Fruit fly (Drosophila melanogaster) Kc167 (cell line): ENCODE data around the gene Nlg4.

Source experiments
- Myc ChIP-seq: fragments of >200 bp; optimal IDR thresholded peaks from 2 replicates; lab custom pipeline; 2017; ENCODE audit warnings: missing external identifiers
- Sin3A ChIP-seq: fragments of >200 bp; optimal IDR thresholded peaks from 2 replicates; lab custom pipeline; 2018; ENCODE audit warnings: missing external identifiers
- h ChIP-seq: fragments of >200 bp; optimal IDR thresholded peaks from 3 replicates; lab custom pipeline; 2018; ENCODE audit warnings: missing external identifiers
- insv ChIP-seq: fragments of >200 bp; optimal IDR thresholded peaks from 3 replicates; lab custom pipeline; 2018; ENCODE audit warnings: missing external identifiers
- psq ChIP-seq: fragments of >200 bp; optimal IDR thresholded peaks from 2 replicates; lab custom pipeline; 2017; ENCODE audit warnings: missing external identifiers
- ttk ChIP-seq: sonication (Bioruptor generic); optimal IDR thresholded peaks from 2 replicates; lab custom pipeline; 2017; ENCODE audit warnings: missing external identifiers

Gene Nlg4

DNA sequence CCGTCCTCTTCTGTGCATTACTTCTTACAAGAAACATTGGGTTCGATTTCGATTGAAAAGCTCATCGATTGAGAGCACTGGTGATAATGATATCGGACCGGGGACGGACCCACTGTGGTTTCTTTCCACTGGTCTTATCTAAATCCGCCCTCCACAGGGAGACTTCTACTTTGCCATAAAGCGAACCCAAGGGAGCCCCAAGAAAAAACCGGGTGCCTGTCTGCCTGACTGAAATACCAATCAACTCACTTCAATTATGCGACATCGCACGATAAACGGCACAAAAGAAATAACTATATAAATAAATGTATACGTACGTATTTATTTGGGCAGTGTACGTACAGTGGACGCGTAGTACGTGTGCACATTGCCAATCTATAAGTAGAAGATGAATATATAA, 60.2 kb downstream of the Nlg4 start:
- TF ChIP-seq Myc (lab: Kevin White, UChicago) (no peak), psq (no peak), Sin3A (lab: Kevin White, UChicago) (no peak), ttk (no peak), insv (lab: Kevin White, UChicago) (no peak), h (lab: Kevin White, UChicago) (no peak)

DNA sequence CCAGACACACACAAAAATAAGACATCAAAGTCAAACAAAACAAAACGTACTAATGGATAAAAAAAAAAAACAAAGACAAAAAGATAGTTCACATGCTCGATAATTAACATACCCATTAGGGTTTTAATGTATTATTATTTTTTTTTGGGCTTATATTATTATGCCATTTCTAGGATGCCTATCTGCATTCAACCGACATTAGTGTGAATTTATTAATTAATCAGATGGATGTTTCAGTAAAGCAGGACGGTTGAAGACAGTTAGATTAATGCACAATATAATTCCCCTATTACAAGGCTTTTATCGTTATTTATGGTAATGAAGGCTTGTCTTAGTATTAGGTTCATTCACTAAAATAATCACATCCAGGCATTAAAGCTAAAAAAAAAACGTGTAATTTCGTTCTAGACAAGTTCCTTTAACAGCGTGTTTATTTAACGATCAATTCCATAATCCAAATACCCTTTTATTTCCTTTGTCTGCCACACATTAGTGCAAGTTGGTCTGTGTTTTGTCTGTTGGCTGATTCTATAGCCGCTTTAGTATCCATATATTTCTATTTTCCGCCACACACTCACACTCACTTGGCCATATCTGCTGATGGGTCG, 60.7 kb downstream of the Nlg4 start:
- TF ChIP-seq h (lab: Kevin White, UChicago): no peak
- no peak for TF ChIP-seq Sin3A (lab: Kevin White, UChicago)
- TF ChIP-seq Myc (lab: Kevin White, UChicago): no peak
- TF ChIP-seq psq: no peak
- TF ChIP-seq insv (lab: Kevin White, UChicago): no peak

DNA sequence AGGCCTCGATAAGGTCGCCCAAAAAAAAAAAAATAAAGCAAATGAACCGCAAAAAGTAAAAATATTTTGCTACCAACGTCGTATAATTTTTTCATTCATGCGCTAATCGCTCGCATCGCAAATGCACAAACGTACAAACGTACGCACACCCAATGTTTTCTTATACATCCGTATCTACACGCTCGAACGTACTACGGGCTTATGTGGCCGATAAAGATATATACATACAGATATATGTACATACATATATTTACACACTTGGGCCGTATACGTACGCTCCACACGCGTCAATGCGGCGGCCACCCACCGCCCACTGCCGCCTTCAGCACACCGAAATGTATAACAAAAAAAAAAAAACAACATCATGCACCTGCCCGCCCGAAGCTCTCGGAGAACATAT, 61.4 kb downstream of the Nlg4 start:
- TF ChIP-seq Myc (lab: Kevin White, UChicago): no peak
- no peak for TF ChIP-seq psq
- TF ChIP-seq ttk: no peak
- TF ChIP-seq h (lab: Kevin White, UChicago): no peak
- no peak for TF ChIP-seq insv (lab: Kevin White, UChicago)
- TF ChIP-seq Sin3A (lab: Kevin White, UChicago): no peak

DNA sequence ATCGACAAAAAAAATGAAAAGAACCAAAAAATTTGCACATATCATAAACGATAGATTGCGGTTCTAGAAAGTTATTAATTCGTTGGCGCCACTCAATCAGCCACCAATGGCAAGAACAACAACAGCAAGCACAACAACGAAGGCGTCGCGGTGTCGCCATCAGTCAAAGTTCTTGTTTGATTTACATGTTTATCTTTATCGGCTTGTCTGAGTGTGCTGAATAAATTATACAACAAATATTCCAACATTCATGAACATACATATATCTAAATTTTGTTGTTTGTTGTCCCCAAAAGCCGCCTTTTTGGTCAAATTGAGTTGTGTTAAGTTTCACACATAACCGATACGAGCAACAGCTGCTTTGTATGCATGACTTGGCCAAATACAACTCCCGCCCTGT, 69.0 kb downstream of the Nlg4 start:
- TF ChIP-seq Myc (lab: Kevin White, UChicago): no peak
- TF ChIP-seq h (lab: Kevin White, UChicago): no peak

DNA sequence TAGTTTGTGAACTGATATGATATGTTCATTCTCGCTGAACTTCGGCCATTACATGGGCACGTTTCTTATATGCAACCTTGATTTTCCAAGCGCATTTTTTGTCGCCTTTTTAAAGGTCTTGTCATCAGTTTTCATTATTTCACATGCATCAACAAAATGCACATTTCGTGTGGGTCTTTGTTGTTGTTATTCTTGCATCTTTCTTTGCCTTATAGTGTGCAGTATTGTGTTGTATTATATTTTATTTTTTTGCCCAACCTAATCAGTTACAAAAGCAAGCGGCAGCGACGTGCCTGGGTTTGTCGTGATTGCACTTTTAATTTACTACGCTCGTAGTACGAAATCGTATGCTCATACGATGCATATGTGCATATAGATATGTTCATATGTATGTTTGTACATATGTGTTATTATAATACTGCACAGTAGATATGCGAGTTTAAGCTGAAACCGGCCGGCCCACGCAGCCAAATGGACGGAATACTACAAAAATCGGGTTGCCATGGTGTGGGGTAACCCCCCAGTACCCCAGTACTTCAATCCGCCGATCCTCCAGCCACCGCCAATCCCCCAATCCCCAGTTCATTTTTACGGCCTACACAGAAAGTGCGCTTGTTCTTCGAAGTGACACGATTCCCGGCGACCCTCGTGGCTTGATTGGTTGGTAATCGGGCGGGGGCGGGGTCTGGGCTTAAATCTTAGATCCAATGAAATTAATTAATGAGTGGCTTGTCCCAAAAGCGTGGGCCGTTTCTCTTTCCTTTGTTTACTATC, 70.1 kb downstream of the Nlg4 start:
- TF ChIP-seq h (lab: Kevin White, UChicago): no peak
- TF ChIP-seq Sin3A (lab: Kevin White, UChicago): no peak
- TF ChIP-seq insv (lab: Kevin White, UChicago): no peak
- no peak for TF ChIP-seq ttk
- TF ChIP-seq psq: no peak
- TF ChIP-seq Myc (lab: Kevin White, UChicago): no peak

DNA sequence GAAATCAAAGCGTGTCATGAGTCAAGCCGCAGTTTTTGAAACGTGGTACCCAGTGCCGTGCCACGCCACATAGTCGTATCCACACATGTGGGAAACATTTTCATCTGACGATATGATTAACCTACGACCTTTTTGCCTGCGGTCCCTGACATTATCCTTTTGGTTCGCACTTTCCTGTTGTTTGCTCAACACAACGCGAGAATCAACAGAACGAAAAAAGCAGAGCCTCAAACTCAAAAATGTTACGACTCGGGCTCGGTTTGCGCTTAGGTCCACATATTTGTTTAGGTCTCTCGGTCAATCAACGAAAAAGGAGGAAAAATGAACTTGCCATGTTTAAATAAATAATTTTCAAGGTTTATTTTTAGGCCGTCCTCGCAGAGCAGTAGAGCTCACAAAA, 71.4 kb downstream of the Nlg4 start:
- no peak for TF ChIP-seq h (lab: Kevin White, UChicago)
- TF ChIP-seq psq: no peak
- no peak for TF ChIP-seq ttk
- no peak for TF ChIP-seq Sin3A (lab: Kevin White, UChicago)
- no peak for TF ChIP-seq Myc (lab: Kevin White, UChicago)
- TF ChIP-seq insv (lab: Kevin White, UChicago): no peak

DNA sequence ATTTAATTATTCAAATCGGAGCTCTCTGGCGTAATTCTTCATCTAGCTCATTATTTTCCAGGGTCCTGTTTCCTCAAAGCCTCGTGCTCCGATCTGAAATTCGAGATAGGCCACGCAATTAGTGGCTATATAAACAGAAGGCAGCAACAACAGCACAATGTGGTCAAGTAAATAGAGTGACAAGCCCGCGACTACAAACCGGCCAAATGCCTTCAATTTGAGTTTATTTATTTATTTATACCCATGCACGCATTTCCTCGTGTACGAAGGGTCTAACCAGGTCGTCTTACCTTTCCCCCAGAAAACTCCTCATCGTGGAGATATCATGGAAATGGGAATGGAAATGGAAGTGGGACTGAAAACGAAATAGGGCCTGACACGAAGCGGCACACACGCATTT, 72.2 kb downstream of the Nlg4 start:
- TF ChIP-seq h (lab: Kevin White, UChicago) (no peak), Myc (lab: Kevin White, UChicago) (no peak)

DNA sequence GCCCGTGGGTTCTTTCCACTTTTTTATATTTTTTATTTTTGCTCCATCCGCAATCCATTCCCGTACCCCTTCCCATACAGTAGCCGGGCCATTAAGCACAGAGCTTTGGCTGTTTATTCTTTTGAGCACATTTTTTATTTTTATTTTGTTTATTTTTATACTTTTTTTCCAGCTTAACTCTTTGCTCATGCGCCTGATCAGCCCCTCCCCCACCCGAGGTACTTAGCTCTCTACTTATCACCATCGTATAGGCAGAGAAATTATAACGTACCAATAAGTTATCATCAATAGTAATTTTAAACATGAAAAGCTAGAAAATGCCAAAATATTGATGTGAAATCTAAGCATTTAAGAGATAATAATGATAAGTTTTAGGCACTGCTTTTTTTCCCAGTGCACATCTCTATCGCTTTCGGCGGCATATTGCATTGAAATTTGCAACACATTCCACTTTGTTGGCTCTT, 75.9 kb downstream of the Nlg4 start:
- TF ChIP-seq ttk (no peak), Sin3A (lab: Kevin White, UChicago) (no peak), Myc (lab: Kevin White, UChicago) (no peak), psq (no peak), insv (lab: Kevin White, UChicago) (no peak), h (lab: Kevin White, UChicago) (no peak)

DNA sequence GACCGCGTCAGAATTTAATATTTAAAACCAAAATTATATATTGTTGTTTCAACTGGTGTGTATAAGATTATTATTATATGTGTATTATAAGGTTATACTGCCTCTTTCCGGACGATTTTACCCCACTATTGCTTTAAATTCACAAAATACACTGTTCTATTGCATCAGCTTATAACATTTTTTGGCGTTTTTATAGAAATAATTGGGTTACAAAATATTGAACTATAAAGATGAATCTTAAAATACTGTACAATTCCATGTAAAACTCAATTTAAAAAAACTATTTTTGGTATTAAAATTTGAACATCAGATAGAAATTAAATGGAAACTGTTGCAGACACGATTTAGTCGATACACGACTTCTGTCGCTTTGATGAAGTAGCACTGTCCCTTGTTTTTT, 77.5 kb downstream of the Nlg4 start:
- TF ChIP-seq psq: no peak
- TF ChIP-seq Myc (lab: Kevin White, UChicago): no peak
- no peak for TF ChIP-seq Sin3A (lab: Kevin White, UChicago)
- no peak for TF ChIP-seq insv (lab: Kevin White, UChicago)
- TF ChIP-seq h (lab: Kevin White, UChicago): no peak
- TF ChIP-seq ttk: no peak

DNA sequence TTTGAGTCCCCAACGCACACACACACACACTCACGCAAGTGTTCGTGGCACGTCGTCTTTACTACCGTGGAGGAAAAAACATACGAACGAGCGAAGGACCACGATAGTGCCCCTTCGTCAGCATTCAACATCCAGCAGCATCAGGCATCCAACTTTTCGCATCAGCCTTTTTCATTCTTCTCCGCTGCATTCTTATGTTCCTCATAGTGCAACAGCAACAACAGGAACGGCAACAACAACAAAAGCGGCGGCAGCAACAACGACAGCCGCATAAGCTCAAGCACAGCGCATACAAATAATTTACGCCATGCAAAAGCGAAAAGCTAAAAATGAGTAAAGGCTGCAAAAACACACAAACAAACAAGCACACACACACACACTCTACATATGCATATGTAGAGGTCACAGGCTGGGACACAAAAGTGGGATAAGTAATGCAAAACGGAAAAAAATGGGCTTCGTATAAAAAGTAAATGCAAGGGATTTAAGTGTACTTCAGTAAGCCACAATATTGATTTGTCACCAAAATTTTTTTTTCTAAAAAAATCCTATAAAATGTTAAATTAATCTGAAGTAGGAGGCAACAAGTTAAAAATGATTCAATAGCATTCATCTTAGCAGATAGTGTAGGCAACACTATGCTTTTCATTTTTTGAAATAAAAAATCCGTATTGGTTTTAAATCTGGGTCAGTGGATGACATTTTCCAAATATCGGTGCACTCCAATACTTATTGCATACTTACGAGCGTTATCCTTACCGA, 78.3 kb downstream of the Nlg4 start:
- TF ChIP-seq ttk: no peak
- TF ChIP-seq insv (lab: Kevin White, UChicago): no peak
- TF ChIP-seq Sin3A (lab: Kevin White, UChicago): no peak
- no peak for TF ChIP-seq Myc (lab: Kevin White, UChicago)
- no peak for TF ChIP-seq h (lab: Kevin White, UChicago)
- TF ChIP-seq psq: no peak

DNA sequence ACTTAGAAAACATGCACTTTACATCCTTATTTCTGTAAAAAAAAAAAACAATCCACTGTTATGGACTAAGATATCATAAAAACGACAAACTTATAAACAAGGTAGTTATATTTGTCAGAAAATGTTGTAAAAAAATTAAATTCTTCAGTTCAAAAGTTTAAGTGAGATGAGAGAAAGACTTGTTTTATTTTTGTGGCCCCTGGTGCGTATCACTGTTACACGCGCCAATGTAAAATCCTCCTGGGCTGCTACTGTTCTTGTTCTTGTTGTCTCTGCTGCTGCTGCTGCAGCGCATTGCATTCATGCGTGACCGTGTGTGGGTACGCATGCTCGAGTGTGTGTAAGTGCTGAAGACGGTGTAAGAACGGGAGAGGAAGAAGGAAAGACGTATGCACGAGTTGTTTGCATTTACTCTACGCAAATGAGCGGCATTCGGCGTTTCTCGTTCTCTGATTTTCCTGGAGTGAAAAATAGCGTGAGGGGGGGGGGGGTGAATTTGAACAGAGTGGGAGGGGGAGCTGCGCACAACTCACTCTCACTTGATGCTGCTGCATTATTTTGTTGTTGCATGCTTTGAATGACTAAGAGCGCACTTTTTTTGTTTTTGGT, 79.0 kb downstream of the Nlg4 start:
- TF ChIP-seq Myc (lab: Kevin White, UChicago) (no peak), h (lab: Kevin White, UChicago) (no peak), Sin3A (lab: Kevin White, UChicago) (no peak), psq (no peak), ttk (no peak), insv (lab: Kevin White, UChicago) (no peak)
